Worm (Caenorhabditis elegans) whole organism, L4/young adult: ENCODE data around the gene rde-12.

ENCODE experiments used
- W03F9.2 ChIP-seq: fragments of 150-350 bp; optimal IDR thresholded peaks from 2 replicates; lab custom pipeline; 2014; ENCODE audit warnings: missing biosample characterization, missing genetic modification characterization
- dao-5 ChIP-seq: sonication (generic microtip); optimal IDR thresholded peaks from 2 replicates; lab custom pipeline; 2016; ENCODE audit warnings: missing genotype, missing genetic modification characterization, moderate library complexity, missing compliant biosample characterization
- him-1 ChIP-seq: sonication (generic microtip); optimal IDR thresholded peaks from 2 replicates; lab custom pipeline; 2016; ENCODE audit warnings: missing genotype, missing genetic modification reagents, missing genetic modification characterization, missing compliant biosample characterization

- TF ChIP-seq W03F9.2 (tag; lab: Kevin White, UChicago): no peak
- no peak for TF ChIP-seq him-1 (tag; lab: Kevin White, UChicago)
- no peak for TF ChIP-seq dao-5 (tag; lab: Kevin White, UChicago)
These were observed 31.0 kb upstream of the rde-12 start, which contains the start of gene H37A05.2 for ce11 chrV:13634149-13634548.
